Fruit fly (Drosophila melanogaster) Kc167 (cell line): ENCODE results near the gene 5-HT7.

ENCODE experiments used
- h ChIP-seq: fragments of >200 bp; optimal IDR thresholded peaks from 3 replicates; lab custom pipeline; 2018; ENCODE audit warnings: missing external identifiers
- insv ChIP-seq: fragments of >200 bp; optimal IDR thresholded peaks from 3 replicates; lab custom pipeline; 2018; ENCODE audit warnings: missing external identifiers

- TF ChIP-seq insv (lab: Kevin White, UChicago) = no peak
- TF ChIP-seq h = no peak
Observed at dm6 chr3R:31066356-31066755, 49.7 kb upstream of the 5-HT7 start.
